Fruit fly (Drosophila melanogaster) whole organism, prepupa: Measurements from ENCODE around the gene LSm3.

Experiments used
- CG10631 ChIP-seq: fragments of 200-800 bp; sonication (Bioruptor generic); optimal IDR thresholded peaks from 2 replicates; lab custom pipeline; 2016; ENCODE audit warnings: missing biosample characterization, missing genetic modification characterization
- CG10669 ChIP-seq: fragments of 200-800 bp; sonication (Bioruptor generic); optimal IDR thresholded peaks from 3 replicates; lab custom pipeline; 2018; ENCODE audit warnings: missing biosample characterization, mild to moderate bottlenecking, missing genetic modification characterization, moderate library complexity
- CG11294 ChIP-seq: fragments of 200-800 bp; sonication (Bioruptor generic); IDR thresholded peaks from 2 replicates; pipeline ENCODE4 v1.3.6; 2022; ENCODE audit warnings: missing biosample characterization, missing genetic modification characterization
- CG11762 ChIP-seq: fragments of 200-800 bp; sonication (Bioruptor generic); optimal IDR thresholded peaks from 3 replicates; lab custom pipeline; 2016; ENCODE audit warnings: missing biosample characterization, missing genetic modification characterization; ENCODE audit not compliant: insufficient read depth
- CG15336 ChIP-seq: fragments of 200-800 bp; sonication (Bioruptor generic); IDR thresholded peaks from 2 replicates; pipeline ENCODE4 v1.3.6; 2022; ENCODE audit warnings: missing biosample characterization, missing genetic modification characterization
- CG1621 ChIP-seq: fragments of 200-800 bp; sonication (Bioruptor generic); optimal IDR thresholded peaks from 3 replicates; lab custom pipeline; 2018; ENCODE audit warnings: missing biosample characterization, mild to moderate bottlenecking, missing genetic modification characterization
- CG16779 ChIP-seq: fragments of 200-800 bp; sonication (Bioruptor generic); optimal IDR thresholded peaks from 3 replicates; lab custom pipeline; 2017; ENCODE audit warnings: missing biosample characterization, mild to moderate bottlenecking, missing genetic modification characterization
- CG3032 ChIP-seq: fragments of 200-800 bp; optimal IDR thresholded peaks from 2 replicates; lab custom pipeline; 2019; ENCODE audit warnings: missing biosample characterization, mild to moderate bottlenecking, missing genetic modification characterization, moderate library complexity
- CG31627 ChIP-seq: fragments of 200-800 bp; sonication (Bioruptor generic); optimal IDR thresholded peaks from 3 replicates; lab custom pipeline; 2016; ENCODE audit warnings: missing biosample characterization, missing genetic modification characterization
- CG32006 ChIP-seq: fragments of 200-800 bp; sonication (Bioruptor generic); optimal IDR thresholded peaks from 3 replicates; lab custom pipeline; 2017; ENCODE audit warnings: missing biosample characterization, mild to moderate bottlenecking, missing genetic modification characterization
- CG34406 ChIP-seq: fragments of 200-800 bp; sonication (Bioruptor generic); optimal IDR thresholded peaks from 3 replicates; lab custom pipeline; 2016; ENCODE audit warnings: missing biosample characterization, missing genetic modification characterization
- CG3919 ChIP-seq: fragments of 200-800 bp; sonication (Bioruptor generic); optimal IDR thresholded peaks from 3 replicates; lab custom pipeline; 2016; ENCODE audit warnings: missing biosample characterization, missing genetic modification characterization
- CG6276 ChIP-seq: fragments of 200-800 bp; sonication (Bioruptor generic); optimal IDR thresholded peaks from 2 replicates; lab custom pipeline; 2017; ENCODE audit warnings: missing biosample characterization, mild to moderate bottlenecking, missing genetic modification characterization
- CG6792 ChIP-seq: fragments of 200-800 bp; sonication (Bioruptor generic); optimal IDR thresholded peaks from 3 replicates; lab custom pipeline; 2016; ENCODE audit warnings: missing biosample characterization, missing genetic modification characterization
- CG6808 ChIP-seq: fragments of 200-800 bp; sonication (Bioruptor generic); optimal IDR thresholded peaks from 3 replicates; lab custom pipeline; 2017; ENCODE audit warnings: missing biosample characterization, missing genetic modification characterization, mild to moderate bottlenecking, moderate library complexity, missing genetic modification reagents
- CG6854 ChIP-seq: fragments of 200-800 bp; sonication (Bioruptor generic); optimal IDR thresholded peaks from 2 replicates; lab custom pipeline; 2017; ENCODE audit warnings: missing biosample characterization, mild to moderate bottlenecking, missing genetic modification characterization
- CG8119 ChIP-seq: fragments of 200-800 bp; sonication (Bioruptor generic); IDR thresholded peaks from 3 replicates; pipeline ENCODE4 v1.3.6; 2022; ENCODE audit warnings: missing biosample characterization, missing genetic modification characterization
- CG8319 ChIP-seq: fragments of 200-800 bp; sonication (Bioruptor generic); optimal IDR thresholded peaks from 3 replicates; lab custom pipeline; 2016; ENCODE audit warnings: missing biosample characterization, missing genetic modification characterization
- CG8632 ChIP-seq: fragments of 200-800 bp; sonication (Bioruptor generic); optimal IDR thresholded peaks from 3 replicates; lab custom pipeline; 2016; ENCODE audit warnings: missing biosample characterization, missing genetic modification characterization
- CG9139 ChIP-seq: fragments of 200-800 bp; sonication (Bioruptor generic); optimal IDR thresholded peaks from 3 replicates; lab custom pipeline; 2017; ENCODE audit warnings: missing biosample characterization, mild to moderate bottlenecking, missing genetic modification characterization
- Eip75B ChIP-seq: fragments of 200-800 bp; sonication (Bioruptor generic); optimal IDR thresholded peaks from 3 replicates; lab custom pipeline; 2016; ENCODE audit warnings: missing biosample characterization, missing genetic modification characterization
- Eip78C ChIP-seq: fragments of 200-800 bp; sonication (Bioruptor generic); peaks from one replicate; lab custom pipeline; 2016; ENCODE audit warnings: missing biosample characterization, missing genetic modification characterization
- Eip93F ChIP-seq: fragments of 200-800 bp; sonication (Bioruptor generic); optimal IDR thresholded peaks from 2 replicates; lab custom pipeline; 2016; ENCODE audit warnings: missing biosample characterization, mild to moderate bottlenecking, missing genetic modification characterization
- Ets21C ChIP-seq: fragments of 200-800 bp; sonication (Bioruptor generic); optimal IDR thresholded peaks from 3 replicates; lab custom pipeline; 2016; ENCODE audit warnings: missing biosample characterization, missing genetic modification characterization
- Ets96B ChIP-seq: fragments of 200-800 bp; optimal IDR thresholded peaks from 2 replicates; lab custom pipeline; 2019; ENCODE audit warnings: missing biosample characterization, mild to moderate bottlenecking, missing genetic modification characterization, moderate library complexity
- Gug ChIP-seq: fragments of 200-800 bp; sonication (Bioruptor generic); IDR thresholded peaks from 2 replicates; pipeline ENCODE4 v1.3.6; 2022; ENCODE audit warnings: missing biosample characterization, missing genetic modification characterization
- Hr38 ChIP-seq: sonication (Bioruptor generic); optimal IDR thresholded peaks from 2 replicates; lab custom pipeline; 2016; ENCODE audit warnings: missing biosample characterization, missing genetic modification characterization
- Lpt ChIP-seq: fragments of 200-800 bp; sonication (Bioruptor generic); optimal IDR thresholded peaks from 3 replicates; lab custom pipeline; 2016; ENCODE audit warnings: missing biosample characterization, missing genetic modification characterization
- Met ChIP-seq: fragments of 200-800 bp; sonication (Bioruptor generic); optimal IDR thresholded peaks from 3 replicates; lab custom pipeline; 2016; ENCODE audit warnings: missing biosample characterization, missing genetic modification characterization
- OdsH ChIP-seq: fragments of 200-800 bp; sonication (Bioruptor generic); optimal IDR thresholded peaks from 3 replicates; lab custom pipeline; 2016; ENCODE audit warnings: missing biosample characterization, missing genetic modification characterization
- Smox ChIP-seq: fragments of 200-800 bp; sonication (Bioruptor generic); optimal IDR thresholded peaks from 3 replicates; lab custom pipeline; 2016; ENCODE audit warnings: missing biosample characterization, missing genetic modification characterization
- Sox102F ChIP-seq: fragments of 200-800 bp; sonication (Bioruptor generic); optimal IDR thresholded peaks from 2 replicates; lab custom pipeline; 2016; ENCODE audit warnings: missing biosample characterization, mild to moderate bottlenecking, missing genetic modification characterization
- Sox14 ChIP-seq: fragments of 200-800 bp; sonication (Bioruptor generic); optimal IDR thresholded peaks from 3 replicates; lab custom pipeline; 2016; ENCODE audit warnings: missing biosample characterization, missing genetic modification characterization
- Sox15 ChIP-seq: fragments of 200-800 bp; sonication (Bioruptor generic); optimal IDR thresholded peaks from 3 replicates; lab custom pipeline; 2016; ENCODE audit warnings: missing biosample characterization, missing genetic modification characterization
- achi ChIP-seq: fragments of 200-800 bp; sonication (Bioruptor generic); optimal IDR thresholded peaks from 3 replicates; lab custom pipeline; 2016; ENCODE audit warnings: missing biosample characterization, missing genetic modification characterization
- acj6 ChIP-seq: fragments of 200-800 bp; sonication (Bioruptor generic); optimal IDR thresholded peaks from 3 replicates; lab custom pipeline; 2016; ENCODE audit warnings: missing biosample characterization, missing genetic modification characterization
- cyc ChIP-seq: fragments of 200-800 bp; sonication (Bioruptor generic); optimal IDR thresholded peaks from 3 replicates; lab custom pipeline; 2016; ENCODE audit warnings: missing biosample characterization, missing genetic modification characterization
- dac ChIP-seq: fragments of 200-800 bp; sonication (Bioruptor generic); optimal IDR thresholded peaks from 2 replicates; lab custom pipeline; 2017; ENCODE audit warnings: missing biosample characterization, mild to moderate bottlenecking, missing genetic modification characterization
- eg ChIP-seq: fragments of 200-800 bp; sonication (Bioruptor generic); IDR thresholded peaks from 3 replicates; pipeline ENCODE4 v1.3.6; 2022; ENCODE audit warnings: missing biosample characterization, missing genetic modification characterization
- esn ChIP-seq: fragments of 200-800 bp; sonication (Bioruptor generic); optimal IDR thresholded peaks from 2 replicates; lab custom pipeline; 2016; ENCODE audit warnings: missing biosample characterization, mild to moderate bottlenecking, missing genetic modification characterization, moderate library complexity
- fd59A ChIP-seq: fragments of 200-800 bp; sonication (Bioruptor generic); optimal IDR thresholded peaks from 2 replicates; lab custom pipeline; 2017; ENCODE audit warnings: missing biosample characterization, mild to moderate bottlenecking, missing genetic modification characterization, missing genetic modification reagents
- fd85E ChIP-seq: fragments of 200-800 bp; sonication (Bioruptor generic); optimal IDR thresholded peaks from 3 replicates; lab custom pipeline; 2016; ENCODE audit warnings: missing biosample characterization, missing genetic modification characterization
- fkh ChIP-seq: fragments of 200-800 bp; sonication (Bioruptor generic); optimal IDR thresholded peaks from 3 replicates; lab custom pipeline; 2017; ENCODE audit warnings: missing biosample characterization, mild to moderate bottlenecking, missing genetic modification characterization, moderate library complexity
- lz ChIP-seq: fragments of 200-800 bp; sonication (Bioruptor generic); optimal IDR thresholded peaks from 3 replicates; lab custom pipeline; 2016; ENCODE audit warnings: missing biosample characterization, missing genetic modification characterization
- net ChIP-seq: fragments of 200-800 bp; sonication (Bioruptor generic); optimal IDR thresholded peaks from 3 replicates; lab custom pipeline; 2016; ENCODE audit warnings: missing biosample characterization, missing genetic modification characterization
- pdm3 ChIP-seq: fragments of 200-800 bp; sonication (Bioruptor generic); optimal IDR thresholded peaks from 3 replicates; lab custom pipeline; 2016; ENCODE audit warnings: missing biosample characterization, missing genetic modification characterization
- salr ChIP-seq, 2 experiments: fragments of 200-800 bp; sonication (Bioruptor generic); optimal IDR thresholded peaks; 3 replicates each; lab custom pipeline; 2016 to 2018; ENCODE audit warnings: missing biosample characterization in 2 of 2, missing genetic modification characterization in 2 of 2, mild to moderate bottlenecking in 1 of 2
- spab ChIP-seq: fragments of 200-800 bp; sonication (Bioruptor generic); optimal IDR thresholded peaks from 2 replicates; lab custom pipeline; 2017; ENCODE audit warnings: missing biosample characterization, mild to moderate bottlenecking, missing genetic modification characterization, missing genetic modification reagents
- ss ChIP-seq, 2 experiments: fragments of 200-800 bp; sonication (Bioruptor generic); optimal IDR thresholded peaks; 2 replicates in 1 of 2; 3 replicates in 1 of 2; lab custom pipeline; 2017 to 2018; ENCODE audit warnings: mild to moderate bottlenecking in 2 of 2, missing biosample characterization in 2 of 2, missing genetic modification characterization in 2 of 2, moderate library complexity in 1 of 2
- svp ChIP-seq: fragments of 200-800 bp; sonication (Bioruptor generic); peaks from one replicate; lab custom pipeline; 2016; ENCODE audit warnings: missing biosample characterization, missing genetic modification characterization
- vri ChIP-seq: fragments of 200-800 bp; sonication (Bioruptor generic); optimal IDR thresholded peaks from 3 replicates; lab custom pipeline; 2016; ENCODE audit warnings: missing biosample characterization, mild to moderate bottlenecking, missing genetic modification characterization

LSm3 gene

DNA sequence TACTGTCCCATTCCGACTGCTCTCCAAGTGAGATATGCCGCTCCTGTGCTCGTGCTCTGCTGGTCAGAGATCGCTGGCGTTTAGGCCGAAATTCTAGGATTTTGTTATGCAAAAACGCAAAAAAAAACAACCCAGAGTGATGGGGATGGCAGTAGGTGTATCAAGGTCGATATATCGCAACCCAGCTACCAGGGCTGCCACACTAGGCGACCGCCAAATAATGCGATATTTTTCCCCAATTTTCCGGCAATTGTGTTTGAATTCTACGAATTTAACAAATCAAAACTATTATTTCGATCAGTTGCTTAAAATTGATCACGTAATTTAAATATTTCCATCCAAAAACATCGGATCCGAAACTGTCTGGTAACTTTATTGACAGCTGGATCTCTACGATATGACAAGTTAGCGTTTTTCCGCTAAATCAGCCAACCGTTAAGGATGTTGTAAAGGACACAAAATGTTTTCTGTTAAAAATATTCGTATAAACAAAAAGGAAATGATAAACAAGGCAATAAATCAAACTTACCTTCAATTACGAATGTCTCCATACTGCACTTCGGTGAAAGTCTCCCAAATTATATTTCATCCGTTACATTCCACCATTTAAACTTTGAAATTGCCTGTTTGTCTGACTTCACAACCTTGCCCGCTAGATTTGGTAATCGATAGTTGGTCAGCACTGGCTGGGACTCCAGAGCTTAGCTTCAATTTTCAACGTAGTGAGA, 41.6 kb downstream of the LSm3 start, which contains the start of gene spas:
Gene spas, plus strand, starts transcription at position 678 of the 728 bp plus-strand sequence.
- TF ChIP-seq Eip78C (GFP tag; lab: Kevin White, UChicago) (peak; percentile 85), Ets21C (GFP tag; lab: Kevin White, UChicago) (peak; percentile 62), CG32006 (GFP tag; lab: Kevin White, UChicago) (peak; percentile 67), achi (GFP tag; lab: Kevin White, UChicago) (peak; percentile 75), CG1621 (peak; percentile 54), CG9139 (GFP tag; lab: Kevin White, UChicago) (no peak), CG8119 (GFP tag; lab: Robert Waterston, UW) (no peak), lz (GFP tag; lab: Kevin White, UChicago) (peak; percentile 83), Hr38 (GFP tag; lab: Kevin White, UChicago) (no peak), CG6792 (peak; percentile 50), svp (GFP tag; lab: Kevin White, UChicago) (peak; percentile 92), eg (GFP tag; lab: Robert Waterston, UW) (peak; percentile 78), CG31627 (GFP tag; lab: Kevin White, UChicago) (peak; percentile 82), CG8319 (peak; percentile 48), spab (GFP tag; lab: Kevin White, UChicago) (no peak), CG6808 (GFP tag; lab: Kevin White, UChicago) (peak; percentile 44), CG34406 (GFP tag; lab: Kevin White, UChicago) (peak; percentile 62), fd59A (GFP tag; lab: Kevin White, UChicago) (peak; percentile 41), esn (GFP tag; lab: Kevin White, UChicago) (peak; percentile 75), CG10631 (GFP tag; lab: Kevin White, UChicago) (peak; percentile 85), vri (GFP tag; lab: Kevin White, UChicago) (peak; percentile 30), CG16779 (no peak), CG15336 (GFP tag; lab: Robert Waterston, UW) (peak; percentile 46; the same call in 1 of the 2 replicates), Eip75B (GFP tag; lab: Kevin White, UChicago) (peak; percentile 74), fkh (GFP tag; lab: Kevin White, UChicago) (peak; percentile 40), CG10669 (no peak), dac (GFP tag; lab: Kevin White, UChicago) (peak; percentile 46), pdm3 (GFP tag; lab: Kevin White, UChicago) (peak; percentile 68), Eip93F (GFP tag; lab: Kevin White, UChicago) (no peak), acj6 (GFP tag; lab: Kevin White, UChicago) (peak; percentile 71), CG11762 (GFP tag; lab: Kevin White, UChicago) (no peak), Gug (GFP tag; lab: Robert Waterston, UW) (peak; percentile 62), net (GFP tag; lab: Kevin White, UChicago) (no peak), salr (GFP tag; optimal IDR thresholded peaks at IDR 0.05; lab: Kevin White, UChicago) (peak in 1 of 2 experiments; percentile 46), Lpt (GFP tag; lab: Kevin White, UChicago) (peak; percentile 18), CG3032 (tag; lab: Kevin White, UChicago) (peak; percentile 61), Smox (GFP tag; lab: Kevin White, UChicago) (no peak), Sox15 (GFP tag; lab: Kevin White, UChicago) (peak; percentile 64), Sox102F (GFP tag; lab: Kevin White, UChicago) (peak; percentile 73), Sox14 (GFP tag; lab: Kevin White, UChicago) (peak; percentile 67), Met (GFP tag; lab: Kevin White, UChicago) (peak; percentile 64), CG3919 (peak; percentile 58), fd85E (GFP tag; lab: Kevin White, UChicago) (no peak), cyc (GFP tag; lab: Kevin White, UChicago) (peak; percentile 68), CG8632 (GFP tag; lab: Kevin White, UChicago) (peak; percentile 50), ss (GFP tag; optimal IDR thresholded peaks at IDR 0.05; lab: Kevin White, UChicago) (peak in 1 of 2 experiments; percentile 20), CG6854 (GFP tag; lab: Kevin White, UChicago) (no peak), Ets96B (tag; lab: Kevin White, UChicago) (peak; percentile 46), CG11294 (peak; percentile 22; the same call in 1 of the 2 replicates), CG6276 (no peak), OdsH (GFP tag; lab: Kevin White, UChicago) (peak; percentile 69)
